Fruit fly (Drosophila melanogaster): ENCODE measurements around the gene CG33939.
A peak's percentile ranks its signal among the peaks of the same experiment; 100 is the strongest.

CG33939 gene

dm6 chrX:19154998-19155397, 19.7 kb downstream of the CG33939 start:
- TF ChIP-seq CG15710 (tag; optimal IDR thresholded peaks at IDR 0.05) (peak; percentile 92), gl (tag; optimal IDR thresholded peaks at IDR 0.05) (peak; percentile 84), CG4496 (GFP tag; IDR thresholded peaks at IDR 0.05) (peak; percentile 94), Pif1B (GFP tag; optimal IDR thresholded peaks at IDR 0.05) (peak; percentile 96), Ets98B (GFP tag; IDR thresholded peaks at IDR 0.05) (peak; percentile 94), rn (GFP tag; IDR thresholded peaks at IDR 0.05) (peak; percentile 88), CG8301 (tag; optimal IDR thresholded peaks at IDR 0.05) (peak; percentile 93), CG9948 (tag; optimal IDR thresholded peaks at IDR 0.05) (peak; percentile 85), CG12605 (GFP tag; IDR thresholded peaks at IDR 0.05) (peak; percentile 90), D1 (tag; optimal IDR thresholded peaks at IDR 0.05) (peak; percentile 23), CG34367 (tag; optimal IDR thresholded peaks at IDR 0.05) (peak; percentile 91), CG17806 (tag; optimal IDR thresholded peaks at IDR 0.05) (peak; percentile 91), CG13204 (GFP tag; optimal IDR thresholded peaks at IDR 0.05) (peak; percentile 67), EcR (GFP tag; optimal IDR thresholded peaks at IDR 0.05) (peak; percentile 94), CG8159 (tag; optimal IDR thresholded peaks at IDR 0.05) (peak; percentile 91), fd96Ca (GFP tag; IDR thresholded peaks at IDR 0.05) (peak; percentile 95), Snoo (tag; optimal IDR thresholded peaks at IDR 0.05) (peak; percentile 93), Pif1A (GFP tag; optimal IDR thresholded peaks at IDR 0.05) (peak; percentile 96), CG32121 (GFP tag; IDR thresholded peaks at IDR 0.05) (peak; percentile 90), CG14655 (GFP tag; optimal IDR thresholded peaks at IDR 0.05) (peak; percentile 95), CG10348 (GFP tag; IDR thresholded peaks at IDR 0.05) (peak; percentile 24; the same call in 1 of the 2 replicates)

dm6 chrX:19154249-19154648, 20.5 kb downstream of the CG33939 start:
- no peak for TF ChIP-seq Ets98B (GFP tag; IDR thresholded peaks at IDR 0.05)
- no peak for TF ChIP-seq Snoo (tag; optimal IDR thresholded peaks at IDR 0.05)
- TF ChIP-seq Pif1A (GFP tag; optimal IDR thresholded peaks at IDR 0.05) = no peak
- no peak for TF ChIP-seq EcR (GFP tag; optimal IDR thresholded peaks at IDR 0.05)
- TF ChIP-seq Pif1B (GFP tag; optimal IDR thresholded peaks at IDR 0.05) = no peak
- TF ChIP-seq CG10348 (GFP tag; IDR thresholded peaks at IDR 0.05) = no peak
- TF ChIP-seq CG8159 (tag; optimal IDR thresholded peaks at IDR 0.05) = no peak
- TF ChIP-seq CG17806 (tag; optimal IDR thresholded peaks at IDR 0.05) = no peak
- TF ChIP-seq CG34367 (tag; optimal IDR thresholded peaks at IDR 0.05) = no peak
- TF ChIP-seq CG14655 (GFP tag; optimal IDR thresholded peaks at IDR 0.05) = no peak

- TF ChIP-seq Snoo (tag; optimal IDR thresholded peaks at IDR 0.05) (no peak), CG14655 (GFP tag; optimal IDR thresholded peaks at IDR 0.05) (no peak), gl (tag; optimal IDR thresholded peaks at IDR 0.05) (peak; percentile 6), CG4496 (GFP tag; IDR thresholded peaks at IDR 0.05) (peak; percentile 64), EcR (GFP tag; optimal IDR thresholded peaks at IDR 0.05) (peak; percentile 82), CG13204 (GFP tag; optimal IDR thresholded peaks at IDR 0.05) (peak; percentile 79), fd96Ca (GFP tag; IDR thresholded peaks at IDR 0.05) (peak; percentile 56; the same call in 2 of the 3 replicates), Ets98B (GFP tag; IDR thresholded peaks at IDR 0.05) (peak; percentile 46; the same call in 1 of the 2 replicates), CG12605 (GFP tag; IDR thresholded peaks at IDR 0.05) (0 out of 2 replicates have a peak, but pooled peaks have one; percentile 17), Pif1B (GFP tag; optimal IDR thresholded peaks at IDR 0.05) (peak; percentile 49), CG15710 (tag; optimal IDR thresholded peaks at IDR 0.05) (no peak), CG32121 (GFP tag; IDR thresholded peaks at IDR 0.05) (peak; percentile 50), CG34367 (tag; optimal IDR thresholded peaks at IDR 0.05) (no peak)
Measured at dm6 chrX:19153288-19154130, 21.2 kb downstream of the CG33939 start.

dm6 chrX:19152570-19153287, 22.0 kb downstream of the CG33939 start:
- TF ChIP-seq CG32121 (GFP tag; IDR thresholded peaks at IDR 0.05) (peak; percentile 41; the same call in 1 of the 2 replicates), CG12605 (GFP tag; IDR thresholded peaks at IDR 0.05) (no peak), gl (tag; optimal IDR thresholded peaks at IDR 0.05) (no peak), CG15710 (tag; optimal IDR thresholded peaks at IDR 0.05) (peak; percentile 68), D1 (tag; optimal IDR thresholded peaks at IDR 0.05) (peak; percentile 5), CG8301 (tag; optimal IDR thresholded peaks at IDR 0.05) (peak; percentile 41), fd96Ca (GFP tag; IDR thresholded peaks at IDR 0.05) (no peak), Pif1A (GFP tag; optimal IDR thresholded peaks at IDR 0.05) (peak; percentile 39), CG10348 (GFP tag; IDR thresholded peaks at IDR 0.05) (0 out of 2 replicates have a peak, but pooled peaks have one; percentile 22), EcR (GFP tag; optimal IDR thresholded peaks at IDR 0.05) (no peak), rn (GFP tag; IDR thresholded peaks at IDR 0.05) (no peak), Pif1B (GFP tag; optimal IDR thresholded peaks at IDR 0.05) (peak; percentile 42), CG14655 (GFP tag; optimal IDR thresholded peaks at IDR 0.05) (peak; percentile 70), CG4496 (GFP tag; IDR thresholded peaks at IDR 0.05) (peak; percentile 49; the same call in 1 of the 3 replicates), CG17806 (tag; optimal IDR thresholded peaks at IDR 0.05) (peak; percentile 69), Snoo (tag; optimal IDR thresholded peaks at IDR 0.05) (peak; percentile 79), CG8159 (tag; optimal IDR thresholded peaks at IDR 0.05) (peak; percentile 75), CG13204 (GFP tag; optimal IDR thresholded peaks at IDR 0.05) (no peak), CG9948 (tag; optimal IDR thresholded peaks at IDR 0.05) (peak; percentile 73), Ets98B (GFP tag; IDR thresholded peaks at IDR 0.05) (no peak), CG34367 (tag; optimal IDR thresholded peaks at IDR 0.05) (peak; percentile 47)

- TF ChIP-seq CG13204 (GFP tag; optimal IDR thresholded peaks at IDR 0.05) (no peak), CG8301 (tag; optimal IDR thresholded peaks at IDR 0.05) (no peak), CG9948 (tag; optimal IDR thresholded peaks at IDR 0.05) (no peak), Snoo (tag; optimal IDR thresholded peaks at IDR 0.05) (no peak), CG12605 (GFP tag; IDR thresholded peaks at IDR 0.05) (no peak), CG15710 (tag; optimal IDR thresholded peaks at IDR 0.05) (no peak), CG32121 (GFP tag; IDR thresholded peaks at IDR 0.05) (no peak), CG8159 (tag; optimal IDR thresholded peaks at IDR 0.05) (no peak), CG14655 (GFP tag; optimal IDR thresholded peaks at IDR 0.05) (no peak)
Measured at dm6 chrX:19149511-19149876, 25.2 kb downstream of the CG33939 start.
